Worm (Caenorhabditis elegans) whole organism, L1 larva: ENCODE results near the gene pot-1.

Experiments used
- C34B4.2 ChIP-seq: sonication (generic microtip); optimal IDR thresholded peaks from 2 replicates; lab custom pipeline; 2017; ENCODE audit warnings: mild to moderate bottlenecking, missing genetic modification characterization, missing compliant biosample characterization
- Y116A8C.19 ChIP-seq: sonication (generic microtip); optimal IDR thresholded peaks from 2 replicates; lab custom pipeline; 2016; ENCODE audit warnings: missing compliant biosample characterization, missing genetic modification characterization, borderline replicate concordance
- alr-1 ChIP-seq: fragments of 200-800 bp; sonication (Bioruptor generic); optimal IDR thresholded peaks from 2 replicates; lab custom pipeline; 2018; ENCODE audit warnings: borderline replicate concordance, mild to moderate bottlenecking, missing genetic modification characterization, missing compliant biosample characterization
- aly-2 ChIP-seq: fragments of 150-350 bp; optimal IDR thresholded peaks from 2 replicates; lab custom pipeline; 2014; ENCODE audit warnings: missing biosample characterization, missing genetic modification characterization
- ama-1 ChIP-seq: fragments of 150-350 bp; optimal IDR thresholded peaks from 2 replicates; lab custom pipeline; 2014
- blmp-1 ChIP-seq: fragments of 150-350 bp; optimal IDR thresholded peaks from 2 replicates; lab custom pipeline; 2014; ENCODE audit warnings: missing biosample characterization, missing genetic modification characterization
- ceh-63 ChIP-seq: fragments of 200-800 bp; sonication (Bioruptor generic); optimal IDR thresholded peaks from 2 replicates; lab custom pipeline; 2018; ENCODE audit warnings: mild to moderate bottlenecking, missing genetic modification characterization, missing compliant biosample characterization
- dpl-1 ChIP-seq, 3 experiments: fragments of 150-350 bp in 2 of 3; sonication (generic microtip) in 1 of 3; optimal IDR thresholded peaks; 2 replicates each; lab custom pipeline; 2014 to 2017; ENCODE audit warnings: missing biosample characterization in 3 of 3, missing genetic modification characterization in 3 of 3, missing genetic modification reagents in 3 of 3
- efl-1 ChIP-seq, 4 experiments: fragments of 150-350 bp; optimal IDR thresholded peaks in 3 of 4; peaks in 1 of 4; 1 replicate in 1 of 4; 2 replicates in 3 of 4; lab custom pipeline; 2014; ENCODE audit warnings: missing biosample characterization in 2 of 4, missing genetic modification characterization in 2 of 4, missing genetic modification reagents in 2 of 4
- efl-3 ChIP-seq: fragments of 200-800 bp; sonication (Bioruptor generic); optimal IDR thresholded peaks from 2 replicates; lab custom pipeline; 2018; ENCODE audit warnings: mild to moderate bottlenecking, missing genetic modification characterization, missing compliant biosample characterization
- egl-13 ChIP-seq: sonication (generic microtip); optimal IDR thresholded peaks from 2 replicates; lab custom pipeline; 2016; ENCODE audit warnings: missing genotype, missing genetic modification reagents, missing genetic modification characterization, missing compliant biosample characterization
- elt-2 ChIP-seq: sonication (generic microtip); optimal IDR thresholded peaks from 2 replicates; lab custom pipeline; 2016; ENCODE audit warnings: missing genetic modification characterization, mild to moderate bottlenecking, inconsistent platforms, missing compliant biosample characterization, missing genetic modification reagents
- elt-3 ChIP-seq, 6 experiments: fragments of 150-350 bp in 1 of 6; sonication (generic microtip); optimal IDR thresholded peaks; 2 replicates each; lab custom pipeline; 2017 to 2018; ENCODE audit warnings: missing biosample characterization in 6 of 6, missing genetic modification characterization in 6 of 6, inconsistent platforms in 1 of 6
- ets-5 ChIP-seq: fragments of 200-800 bp; sonication (Bioruptor generic); IDR thresholded peaks from 2 replicates; pipeline ENCODE4 v1.3.6; 2022; ENCODE audit warnings: missing genetic modification characterization, missing compliant biosample characterization
- fkh-10 ChIP-seq: sonication (generic microtip); optimal IDR thresholded peaks from 2 replicates; lab custom pipeline; 2017; ENCODE audit warnings: missing biosample characterization, missing genetic modification reagents, missing genetic modification characterization
- fkh-4 ChIP-seq: sonication (generic microtip); optimal IDR thresholded peaks from 2 replicates; lab custom pipeline; 2016; ENCODE audit warnings: missing compliant biosample characterization, missing genetic modification characterization, borderline replicate concordance
- fos-1 ChIP-seq: fragments of 150-350 bp; optimal IDR thresholded peaks from 2 replicates; lab custom pipeline; 2014; ENCODE audit warnings: missing biosample characterization, missing genetic modification characterization
- hpl-2 ChIP-seq: fragments of 150-350 bp; optimal IDR thresholded peaks from 2 replicates; lab custom pipeline; 2014; ENCODE audit warnings: missing biosample characterization, missing genetic modification reagents, missing genetic modification characterization
- lin-14 ChIP-seq: fragments of 200-800 bp; sonication (Bioruptor generic); optimal IDR thresholded peaks from 2 replicates; lab custom pipeline; 2018; ENCODE audit warnings: mild to moderate bottlenecking, missing genetic modification characterization, moderate library complexity, missing compliant biosample characterization
- lin-15B ChIP-seq: fragments of 150-350 bp; sonication (generic microtip); optimal IDR thresholded peaks from 3 replicates; lab custom pipeline; 2014; ENCODE audit warnings: missing biosample characterization, missing genetic modification characterization
- lin-35 ChIP-seq, 2 experiments: fragments of 150-350 bp; optimal IDR thresholded peaks; 2 replicates each; lab custom pipeline; 2014; ENCODE audit warnings: missing biosample characterization in 2 of 2, missing genetic modification characterization in 2 of 2, missing genetic modification reagents in 2 of 2
- lin-39 ChIP-seq: fragments of 150-350 bp; optimal IDR thresholded peaks from 2 replicates; lab custom pipeline; 2014; ENCODE audit warnings: missing biosample characterization, missing genetic modification reagents, missing genetic modification characterization
- mab-9 ChIP-seq: fragments of 200-800 bp; sonication (Bioruptor generic); IDR thresholded peaks from 2 replicates; pipeline ENCODE4 v1.3.6; 2022; ENCODE audit warnings: missing genetic modification reagents, missing genetic modification characterization, missing compliant biosample characterization
- mdl-1 ChIP-seq, 2 experiments: fragments of 150-350 bp; optimal IDR thresholded peaks; 2 replicates each; lab custom pipeline; 2014 to 2017; ENCODE audit warnings: missing biosample characterization in 2 of 2, missing genetic modification characterization in 2 of 2, inconsistent platforms in 1 of 2
- mef-2 ChIP-seq: fragments of 150-350 bp; optimal IDR thresholded peaks from 2 replicates; lab custom pipeline; 2014; ENCODE audit warnings: missing biosample characterization, missing genetic modification characterization
- mep-1 ChIP-seq: fragments of 150-350 bp; optimal IDR thresholded peaks from 2 replicates; lab custom pipeline; 2014; ENCODE audit warnings: missing biosample characterization, missing genetic modification characterization
- nhr-11 ChIP-seq: fragments of 150-350 bp; optimal IDR thresholded peaks from 2 replicates; lab custom pipeline; 2014; ENCODE audit warnings: missing biosample characterization, missing genetic modification characterization
- nhr-19 ChIP-seq: fragments of 200-800 bp; sonication (Bioruptor generic); conservative IDR thresholded peaks from 2 replicates; pipeline ENCODE4 v1.3.6; 2022; ENCODE audit warnings: missing genetic modification characterization, missing compliant biosample characterization
- nhr-237 ChIP-seq: fragments of 150-350 bp; optimal IDR thresholded peaks from 2 replicates; lab custom pipeline; 2014; ENCODE audit warnings: missing biosample characterization, missing genetic modification characterization
- nhr-47 ChIP-seq: sonication (generic microtip); optimal IDR thresholded peaks from 2 replicates; lab custom pipeline; 2016; ENCODE audit warnings: mild to moderate bottlenecking, missing genetic modification characterization, moderate library complexity, missing compliant biosample characterization
- nhr-71 ChIP-seq: sonication (generic microtip); optimal IDR thresholded peaks from 2 replicates; lab custom pipeline; 2016; ENCODE audit warnings: mild to moderate bottlenecking, missing genetic modification characterization, moderate library complexity, missing compliant biosample characterization
- nhr-76 ChIP-seq: sonication (generic microtip); optimal IDR thresholded peaks from 2 replicates; lab custom pipeline; 2017; ENCODE audit warnings: missing biosample characterization, missing genetic modification characterization
- rnt-1 ChIP-seq: sonication (generic microtip); optimal IDR thresholded peaks from 2 replicates; lab custom pipeline; 2016; ENCODE audit warnings: mild to moderate bottlenecking, missing genetic modification characterization, moderate library complexity, missing compliant biosample characterization
- snpc-4 ChIP-seq: fragments of 150-350 bp; optimal IDR thresholded peaks from 2 replicates; lab custom pipeline; 2014; ENCODE audit warnings: missing biosample characterization, missing genetic modification characterization
- snu-23 ChIP-seq: sonication (generic microtip); optimal IDR thresholded peaks from 2 replicates; lab custom pipeline; 2016; ENCODE audit warnings: missing genetic modification characterization, missing compliant biosample characterization
- sptf-1 ChIP-seq: fragments of 150-350 bp; optimal IDR thresholded peaks from 2 replicates; lab custom pipeline; 2014; ENCODE audit warnings: missing biosample characterization, missing genetic modification characterization
- sup-37 ChIP-seq: fragments of 200-800 bp; sonication (Bioruptor generic); optimal IDR thresholded peaks from 2 replicates; lab custom pipeline; 2018; ENCODE audit warnings: mild to moderate bottlenecking, missing genetic modification characterization, missing compliant biosample characterization
- tlp-1 ChIP-seq: fragments of 150-350 bp; optimal IDR thresholded peaks from 2 replicates; lab custom pipeline; 2014; ENCODE audit warnings: missing biosample characterization, missing genetic modification characterization
- unc-30 ChIP-seq: sonication (generic microtip); optimal IDR thresholded peaks from 2 replicates; lab custom pipeline; 2017; ENCODE audit warnings: missing biosample characterization, missing genetic modification characterization
- xbp-1 ChIP-seq: sonication (generic microtip); optimal IDR thresholded peaks from 2 replicates; lab custom pipeline; 2016; ENCODE audit warnings: missing genetic modification characterization, missing compliant biosample characterization
- ztf-11 ChIP-seq, 2 experiments: sonication (generic microtip); optimal IDR thresholded peaks; 2 replicates each; lab custom pipeline; 2016 to 2017; ENCODE audit warnings: missing genetic modification characterization in 2 of 2, missing biosample characterization in 1 of 2, missing compliant biosample characterization in 1 of 2
- ztf-4 ChIP-seq: fragments of 150-350 bp; optimal IDR thresholded peaks from 2 replicates; lab custom pipeline; 2014; ENCODE audit warnings: missing biosample characterization, missing genetic modification characterization

pot-1 gene

ce11 chrIII:7087691-7088323 is 45.7 kb downstream of the pot-1 start, which contains the start of gene fubl-2 (continued):
- TF ChIP-seq fkh-4 (tag; lab: Kevin White, UChicago) (peak; percentile 54), unc-30 (tag; lab: Kevin White, UChicago) (no peak), rnt-1 (tag; lab: Kevin White, UChicago) (peak; percentile 94), hpl-2 (no peak), mdl-1 (tag; optimal IDR thresholded peaks at IDR 0.05; lab: Kevin White, UChicago) (no peak), mep-1 (tag; lab: Kevin White, UChicago) (peak; percentile 51), nhr-19 (peak; percentile 62), fos-1 (peak; percentile 19), fkh-10 (GFP tag; lab: Kevin White, UChicago) (no peak), blmp-1 (peak; percentile 34), ztf-11 (tag; optimal IDR thresholded peaks at IDR 0.05; lab: Kevin White, UChicago) (peak in 1 of 2 experiments; percentile 68), mef-2 (tag; lab: Kevin White, UChicago) (no peak), elt-3 (tag; optimal IDR thresholded peaks at IDR 0.05; lab: Kevin White, UChicago) (peak in 1 of 6 experiments; percentile 38), nhr-237 (tag; lab: Kevin White, UChicago) (no peak), nhr-47 (peak; percentile 76)

- TF ChIP-seq lin-35 (GFP tag; optimal IDR thresholded peaks at IDR 0.05; lab: Kevin White, UChicago) (peak in 1 of 2 experiments; percentile 32), elt-3 (tag; optimal IDR thresholded peaks at IDR 0.05; lab: Kevin White, UChicago) (no peak), efl-1 (optimal IDR thresholded peaks at IDR 0.05; lab: Kevin White, UChicago) (peak in 1 of 2 experiments; percentile 13), efl-1 (GFP tag; optimal IDR thresholded peaks at IDR 0.05 in 1 of 2; lab: Kevin White, UChicago) (peak in 1 of 2 experiments; percentile 91)
Observed at ce11 chrIII:7087180-7087579, 46.3 kb downstream of the pot-1 start.

- no peak for TF ChIP-seq Y116A8C.19 (tag; lab: Kevin White, UChicago)
- no peak for TF ChIP-seq fkh-4 (tag; lab: Kevin White, UChicago)
- no peak for TF ChIP-seq ceh-63 (GFP tag; lab: Kevin White, UChicago)
- TF ChIP-seq tlp-1: no peak
- TF ChIP-seq ets-5 (GFP tag; lab: Robert Waterston, UW): no peak
- no peak for TF ChIP-seq lin-15B
- no peak for TF ChIP-seq elt-2 (tag; lab: Kevin White, UChicago)
- no peak for TF ChIP-seq efl-3 (GFP tag; lab: Kevin White, UChicago)
- TF ChIP-seq ztf-4 (tag; lab: Kevin White, UChicago): no peak
- no peak for TF ChIP-seq hpl-2
- TF ChIP-seq aly-2 (tag; lab: Kevin White, UChicago): no peak
- TF ChIP-seq dpl-1 (GFP tag; optimal IDR thresholded peaks at IDR 0.05; lab: Kevin White, UChicago): peak in 1 of 3 experiments; percentile 44
- no peak for TF ChIP-seq ama-1 (lab: Kevin White, UChicago)
- no peak for TF ChIP-seq lin-14 (GFP tag; lab: Kevin White, UChicago)
- no peak for TF ChIP-seq fos-1
- no peak for TF ChIP-seq sptf-1 (tag; lab: Kevin White, UChicago)
- no peak for TF ChIP-seq snpc-4 (tag; lab: Kevin White, UChicago)
- TF ChIP-seq efl-1 (optimal IDR thresholded peaks at IDR 0.05; lab: Kevin White, UChicago): peak; percentile 10 to 91
- TF ChIP-seq efl-1 (GFP tag; optimal IDR thresholded peaks at IDR 0.05 in 1 of 2; lab: Kevin White, UChicago): peak in 1 of 2 experiments; percentile 12
Observed at ce11 chrIII:7084908-7085307, 48.6 kb downstream of the pot-1 start, which contains the start of gene tofu-7. Gene tofu-7, minus strand, starts transcription at chrIII:7085018.

ce11 chrIII:7083106-7083505 is 50.4 kb downstream of the pot-1 start:
- TF ChIP-seq elt-3 (tag; optimal IDR thresholded peaks at IDR 0.05; lab: Kevin White, UChicago) (no peak), snu-23 (no peak), xbp-1 (tag; lab: Kevin White, UChicago) (no peak), lin-14 (GFP tag; lab: Kevin White, UChicago) (no peak), efl-1 (optimal IDR thresholded peaks at IDR 0.05; lab: Kevin White, UChicago) (peak in 1 of 2 experiments; percentile 42), efl-1 (GFP tag; optimal IDR thresholded peaks at IDR 0.05 in 1 of 2; lab: Kevin White, UChicago) (peak; percentile 9 to 93), C34B4.2 (no peak), nhr-11 (tag; lab: Kevin White, UChicago) (no peak), sup-37 (no peak), egl-13 (no peak), alr-1 (tag; lab: Kevin White, UChicago) (no peak), mab-9 (no peak), lin-39 (tag; lab: Kevin White, UChicago) (no peak), dpl-1 (GFP tag; optimal IDR thresholded peaks at IDR 0.05; lab: Kevin White, UChicago) (peak in 1 of 3 experiments; percentile 19), ets-5 (GFP tag; lab: Robert Waterston, UW) (no peak), nhr-71 (tag; lab: Kevin White, UChicago) (no peak), nhr-76 (tag; lab: Kevin White, UChicago) (no peak)
